Worm (Caenorhabditis elegans) whole organism, mixed stage, embryonic: ENCODE measurements around the gene C17F4.7.
"Not testable (repeated sequence)": the region's sequence is repeated elsewhere in the genome, so short reads cannot be mapped to it uniquely, and the experiment has no call there.

ENCODE experiments used
- M03D4.4 ChIP-seq: sonication (generic microtip); optimal IDR thresholded peaks from 2 replicates; lab custom pipeline; 2017; ENCODE audit warnings: mild to moderate bottlenecking, missing genetic modification characterization, missing compliant biosample characterization
- blmp-1 ChIP-seq: fragments of 150-350 bp; optimal IDR thresholded peaks from 2 replicates; lab custom pipeline; 2014; ENCODE audit warnings: missing biosample characterization, missing genetic modification characterization
- ceh-39 ChIP-seq: fragments of 150-350 bp; optimal IDR thresholded peaks from 2 replicates; lab custom pipeline; 2014; ENCODE audit warnings: missing biosample characterization, missing genetic modification characterization
- ceh-43 ChIP-seq: fragments of 200-800 bp; sonication (Bioruptor generic); optimal IDR thresholded peaks from 2 replicates; lab custom pipeline; 2018; ENCODE audit warnings: mild to moderate bottlenecking, missing genetic modification characterization, moderate library complexity, missing compliant biosample characterization
- ceh-83 ChIP-seq: fragments of 200-800 bp; sonication (Bioruptor generic); optimal IDR thresholded peaks from 2 replicates; lab custom pipeline; 2018; ENCODE audit warnings: mild to moderate bottlenecking, missing genetic modification characterization, missing compliant biosample characterization
- ces-1 ChIP-seq: fragments of 150-350 bp; optimal IDR thresholded peaks from 2 replicates; lab custom pipeline; 2014; ENCODE audit warnings: missing biosample characterization, missing genetic modification reagents, missing genetic modification characterization
- cnd-1 ChIP-seq: fragments of 200-800 bp; sonication (Bioruptor generic); optimal IDR thresholded peaks from 2 replicates; lab custom pipeline; 2018; ENCODE audit warnings: mild to moderate bottlenecking, missing genetic modification characterization, missing compliant biosample characterization
- drap-1 ChIP-seq: fragments of 200-800 bp; sonication (Bioruptor generic); optimal IDR thresholded peaks from 3 replicates; lab custom pipeline; 2018; ENCODE audit warnings: mild to moderate bottlenecking, missing genetic modification characterization, missing compliant biosample characterization
- elt-1 ChIP-seq: sonication (generic microtip); optimal IDR thresholded peaks from 2 replicates; lab custom pipeline; 2017; ENCODE audit warnings: missing genetic modification characterization, mild to moderate bottlenecking, missing compliant biosample characterization, antibody characterized with exemption, moderate library complexity, borderline replicate concordance; ENCODE audit not compliant: insufficient read depth
- elt-3 ChIP-seq: fragments of 150-350 bp; optimal IDR thresholded peaks from 2 replicates; lab custom pipeline; 2014; ENCODE audit warnings: missing biosample characterization, missing genetic modification characterization
- flh-1 ChIP-seq: fragments of 200-800 bp; sonication (Bioruptor generic); optimal IDR thresholded peaks from 2 replicates; lab custom pipeline; 2018; ENCODE audit warnings: mild to moderate bottlenecking, missing genetic modification characterization, moderate library complexity, missing compliant biosample characterization
- ham-2 ChIP-seq: fragments of 200-800 bp; sonication (Bioruptor generic); optimal IDR thresholded peaks from 2 replicates; lab custom pipeline; 2018; ENCODE audit warnings: mild to moderate bottlenecking, missing genetic modification characterization, missing compliant biosample characterization
- lin-13 ChIP-seq: fragments of 150-350 bp; optimal IDR thresholded peaks from 2 replicates; lab custom pipeline; 2014; ENCODE audit warnings: missing biosample characterization, missing genetic modification characterization
- lin-32 ChIP-seq: fragments of 200-800 bp; sonication (Bioruptor generic); optimal IDR thresholded peaks from 2 replicates; lab custom pipeline; 2018; ENCODE audit warnings: mild to moderate bottlenecking, missing genetic modification characterization, missing compliant biosample characterization
- lsy-2 ChIP-seq: fragments of 150-350 bp; optimal IDR thresholded peaks from 2 replicates; lab custom pipeline; 2014; ENCODE audit warnings: missing biosample characterization, missing genetic modification characterization
- mab-5 ChIP-seq: fragments of 150-350 bp; optimal IDR thresholded peaks from 2 replicates; lab custom pipeline; 2014; ENCODE audit warnings: missing biosample characterization, missing genetic modification characterization
- mep-1 ChIP-seq: fragments of 150-350 bp; optimal IDR thresholded peaks from 2 replicates; lab custom pipeline; 2017; ENCODE audit warnings: missing biosample characterization, missing genetic modification reagents, missing genetic modification characterization, inconsistent platforms
- mls-2 ChIP-seq: sonication (generic microtip); optimal IDR thresholded peaks from 2 replicates; lab custom pipeline; 2016; ENCODE audit warnings: mild to moderate bottlenecking, missing genetic modification characterization, moderate library complexity, missing compliant biosample characterization
- nhr-12 ChIP-seq: fragments of 150-350 bp; optimal IDR thresholded peaks from 2 replicates; lab custom pipeline; 2014; ENCODE audit warnings: missing biosample characterization, missing genetic modification characterization
- nhr-2 ChIP-seq: fragments of 150-350 bp; optimal IDR thresholded peaks from 2 replicates; lab custom pipeline; 2014; ENCODE audit warnings: missing biosample characterization, missing genetic modification characterization
- nhr-28 ChIP-seq: fragments of 150-350 bp; optimal IDR thresholded peaks from 2 replicates; lab custom pipeline; 2014; ENCODE audit warnings: missing biosample characterization, missing genetic modification characterization
- nhr-76 ChIP-seq: sonication (generic microtip); optimal IDR thresholded peaks from 2 replicates; lab custom pipeline; 2017; ENCODE audit warnings: missing biosample characterization, missing genetic modification characterization
- pha-4 ChIP-seq: fragments of 150-350 bp; optimal IDR thresholded peaks from 2 replicates; lab custom pipeline; 2018; ENCODE audit warnings: missing biosample characterization, missing genetic modification reagents, missing genetic modification characterization
- sem-2 ChIP-seq: fragments of 200-800 bp; sonication (Bioruptor generic); optimal IDR thresholded peaks from 2 replicates; lab custom pipeline; 2018; ENCODE audit warnings: mild to moderate bottlenecking, missing genetic modification characterization, missing compliant biosample characterization
- snpc-4 ChIP-seq: fragments of 150-350 bp; optimal IDR thresholded peaks from 2 replicates; lab custom pipeline; 2014; ENCODE audit warnings: missing biosample characterization, missing genetic modification characterization
- sptf-1 ChIP-seq: sonication (generic microtip); optimal IDR thresholded peaks from 2 replicates; lab custom pipeline; 2017; ENCODE audit warnings: mild to moderate bottlenecking, missing genetic modification characterization, moderate library complexity, missing compliant biosample characterization
- tbx-8 ChIP-seq: fragments of 200-800 bp; sonication (Bioruptor generic); optimal IDR thresholded peaks from 2 replicates; lab custom pipeline; 2018; ENCODE audit warnings: mild to moderate bottlenecking, missing genetic modification characterization, moderate library complexity, missing compliant biosample characterization
- unc-120 ChIP-seq: sonication (generic microtip); optimal IDR thresholded peaks from 2 replicates; lab custom pipeline; 2017; ENCODE audit warnings: missing genetic modification characterization, missing compliant biosample characterization; ENCODE audit not compliant: poor library complexity, severe bottlenecking
- unc-39 ChIP-seq: fragments of 150-350 bp; optimal IDR thresholded peaks from 2 replicates; lab custom pipeline; 2014; ENCODE audit warnings: missing biosample characterization, missing genetic modification characterization
- unc-62 ChIP-seq: fragments of 150-350 bp; optimal IDR thresholded peaks from 2 replicates; lab custom pipeline; 2014; ENCODE audit warnings: missing biosample characterization, missing genetic modification reagents, missing genetic modification characterization
- zip-8 ChIP-seq: fragments of 150-350 bp; optimal IDR thresholded peaks from 2 replicates; lab custom pipeline; 2014; ENCODE audit warnings: missing biosample characterization, missing genetic modification characterization

Gene C17F4.7

ce11 chrII:3224631-3225030 is 21.2 kb downstream of the C17F4.7 start, which contains the start of gene ZC239.15:
Gene ZC239.15, minus strand, starts transcription at chrII:3224731.
- TF ChIP-seq drap-1 (GFP tag; lab: Kevin White, UChicago) (no peak), ceh-83 (GFP tag; lab: Kevin White, UChicago) (no peak), mep-1 (tag; lab: Kevin White, UChicago) (no peak), sem-2 (GFP tag; lab: Kevin White, UChicago) (no peak), lsy-2 (tag; lab: Kevin White, UChicago) (no peak), mab-5 (no peak), pha-4 (no peak), tbx-8 (no peak), ham-2 (no peak), snpc-4 (tag; lab: Kevin White, UChicago) (no peak), ceh-43 (GFP tag; lab: Kevin White, UChicago) (no peak), zip-8 (tag; lab: Kevin White, UChicago) (no peak), elt-1 (no peak), nhr-28 (tag; lab: Kevin White, UChicago) (no peak), M03D4.4 (tag; lab: Kevin White, UChicago) (no peak), nhr-76 (no peak), nhr-12 (tag; lab: Kevin White, UChicago) (no peak), lin-32 (GFP tag; lab: Kevin White, UChicago) (no peak), unc-39 (tag; lab: Kevin White, UChicago) (no peak)

- TF ChIP-seq elt-3 (tag; lab: Kevin White, UChicago) (no peak), nhr-2 (tag; lab: Kevin White, UChicago) (no peak), blmp-1 (tag; lab: Kevin White, UChicago) (no peak), pha-4 (no peak), lsy-2 (tag; lab: Kevin White, UChicago) (no peak), drap-1 (GFP tag; lab: Kevin White, UChicago) (no peak), unc-62 (no peak), flh-1 (no peak), mep-1 (tag; lab: Kevin White, UChicago) (no peak), lin-32 (GFP tag; lab: Kevin White, UChicago) (no peak), mab-5 (no peak), nhr-76 (no peak), sptf-1 (tag; lab: Kevin White, UChicago) (no peak), ceh-39 (tag; lab: Kevin White, UChicago) (no peak), elt-1 (no peak), snpc-4 (tag; lab: Kevin White, UChicago) (no peak), zip-8 (tag; lab: Kevin White, UChicago) (no peak), ceh-43 (GFP tag; lab: Kevin White, UChicago) (no peak), mls-2 (tag; lab: Kevin White, UChicago) (no peak), unc-120 (no peak)
Observed at ce11 chrII:3222686-3223085, 23.1 kb downstream of the C17F4.7 start, which contains the start of gene ZC239.13. Gene ZC239.13, minus strand, starts transcription at chrII:3222839.

- no peak for TF ChIP-seq nhr-76
- no peak for TF ChIP-seq mls-2 (tag; lab: Kevin White, UChicago)
- no peak for TF ChIP-seq nhr-28 (tag; lab: Kevin White, UChicago)
- TF ChIP-seq mep-1 (tag; lab: Kevin White, UChicago), result no peak
- TF ChIP-seq unc-62, result no peak
- TF ChIP-seq cnd-1 (tag; lab: Kevin White, UChicago), result no peak
- TF ChIP-seq, all 35 proteins: peak for 0
Observed at ce11 chrII:3221730-3222129, 24.1 kb downstream of the C17F4.7 start, which contains the start of gene ZC239.14. Gene ZC239.14, minus strand, starts transcription at chrII:3222034.

- no peak for TF ChIP-seq lin-13
- TF ChIP-seq sptf-1 (tag; lab: Kevin White, UChicago), result no peak
- TF ChIP-seq unc-62, result no peak
- TF ChIP-seq pha-4, result no peak
- no peak for TF ChIP-seq mep-1 (tag; lab: Kevin White, UChicago)
- TF ChIP-seq ces-1, result no peak
- no peak for TF ChIP-seq nhr-76
- no peak for TF ChIP-seq ceh-39 (tag; lab: Kevin White, UChicago)
- no peak for TF ChIP-seq tbx-8
- TF ChIP-seq lin-32 (GFP tag; lab: Kevin White, UChicago), result no peak
- TF ChIP-seq, all 35 proteins: peak for 0
Observed at ce11 chrII:3220723-3221122, 25.1 kb downstream of the C17F4.7 start, which contains the start of gene ZC239.22. Gene ZC239.22, minus strand, starts transcription at chrII:3220823.

ce11 chrII:3215762-3216161 is 30.1 kb downstream of the C17F4.7 start, which contains the start of gene ZC239.3:
Gene ZC239.3, plus strand, starts transcription at chrII:3216062.
- TF ChIP-seq snpc-4 (tag; lab: Kevin White, UChicago); nhr-28 (tag; lab: Kevin White, UChicago); ceh-83 (GFP tag; lab: Kevin White, UChicago): not testable (repeated sequence)
- TF ChIP-seq, all 35 proteins: peak for 0; not testable (repeated sequence) for 35
